Fruit fly (Drosophila melanogaster) whole organism: ENCODE results near the gene CG5783.

ENCODE experiments used
- CG8478 ChIP-seq: fragments of >200 bp; optimal IDR thresholded peaks from 2 replicates; lab custom pipeline; 2018; ENCODE audit warnings: inconsistent platforms
- Dll ChIP-seq: fragments of >200 bp; optimal IDR thresholded peaks from 2 replicates; lab custom pipeline; 2017
- EcR ChIP-seq, 2 experiments: fragments of >200 bp; optimal IDR thresholded peaks; 2 replicates each; lab custom pipeline; 2017; ENCODE audit warnings: missing biosample characterization in 2 of 2, missing genetic modification characterization in 2 of 2, missing genetic modification reagents in 2 of 2
- pan ChIP-seq: fragments of >200 bp; optimal IDR thresholded peaks from 2 replicates; lab custom pipeline; 2017
- psq ChIP-seq: fragments of >200 bp; optimal IDR thresholded peaks from 2 replicates; lab custom pipeline; 2017
- usp ChIP-seq: fragments of >200 bp; optimal IDR thresholded peaks from 2 replicates; lab custom pipeline; 2017; ENCODE audit warnings: missing biosample characterization, missing genetic modification characterization, mixed read lengths

- TF ChIP-seq EcR (GFP tag; optimal IDR thresholded peaks at IDR 0.05; lab: Kevin White, UChicago) (no peak), pan (lab: Kevin White, UChicago) (no peak), psq (no peak), CG8478 (lab: Kevin White, UChicago) (no peak), usp (GFP tag; lab: Kevin White, UChicago) (no peak), Dll (no peak)
Measured at dm6 chr2L:18154551-18154950, 1.3 kb upstream of the CG5783 start, which contains the start of gene CG15155.
